Worm (Caenorhabditis elegans) whole organism, late embryonic: ENCODE results near the gene skat-1.
A peak's percentile ranks its signal among the peaks of the same experiment; 100 is the strongest.

Experiments
- F13H6.1 ChIP-seq: sonication (generic microtip); optimal IDR thresholded peaks from 2 replicates; lab custom pipeline; 2016; ENCODE audit warnings: missing genetic modification characterization, missing compliant biosample characterization
- K02D7.2 ChIP-seq: sonication (generic microtip); optimal IDR thresholded peaks from 2 replicates; lab custom pipeline; 2017; ENCODE audit warnings: mild to moderate bottlenecking, missing genetic modification characterization, missing compliant biosample characterization
- T23F11.4 ChIP-seq: fragments of 200-800 bp; sonication (Bioruptor generic); optimal IDR thresholded peaks from 2 replicates; lab custom pipeline; 2018; ENCODE audit warnings: mild to moderate bottlenecking, missing genetic modification characterization, missing compliant biosample characterization
- ahr-1 ChIP-seq: sonication (generic microtip); optimal IDR thresholded peaks from 2 replicates; lab custom pipeline; 2016; ENCODE audit warnings: missing genetic modification characterization, missing compliant biosample characterization
- ama-1 ChIP-seq: fragments of 150-350 bp; optimal IDR thresholded peaks from 2 replicates; lab custom pipeline; 2014
- ceh-18 ChIP-seq: sonication (generic microtip); optimal IDR thresholded peaks from 2 replicates; lab custom pipeline; 2016; ENCODE audit warnings: missing genetic modification characterization, missing compliant biosample characterization
- ceh-2 ChIP-seq: sonication (generic microtip); optimal IDR thresholded peaks from 2 replicates; lab custom pipeline; 2016; ENCODE audit warnings: missing genotype, missing genetic modification characterization, missing compliant biosample characterization
- ceh-22 ChIP-seq: sonication (generic microtip); optimal IDR thresholded peaks from 2 replicates; lab custom pipeline; 2017; ENCODE audit warnings: missing biosample characterization, missing genetic modification characterization
- ceh-24 ChIP-seq: sonication (generic microtip); optimal IDR thresholded peaks from 2 replicates; lab custom pipeline; 2016; ENCODE audit warnings: mild to moderate bottlenecking, missing genetic modification characterization, missing compliant biosample characterization
- ceh-30 ChIP-seq: fragments of 150-350 bp; optimal IDR thresholded peaks from 2 replicates; lab custom pipeline; 2014; ENCODE audit warnings: missing biosample characterization, missing genetic modification characterization
- ceh-34 ChIP-seq: sonication (generic microtip); optimal IDR thresholded peaks from 2 replicates; lab custom pipeline; 2016; ENCODE audit warnings: mild to moderate bottlenecking, missing genetic modification characterization, missing compliant biosample characterization
- ceh-45 ChIP-seq: fragments of 200-800 bp; sonication (Bioruptor generic); IDR thresholded peaks from 2 replicates; pipeline ENCODE4 v1.3.6; 2022; ENCODE audit warnings: missing genetic modification reagents, missing genetic modification characterization, missing compliant biosample characterization
- ceh-48 ChIP-seq: sonication (generic microtip); optimal IDR thresholded peaks from 2 replicates; lab custom pipeline; 2016; ENCODE audit warnings: missing genetic modification characterization, inconsistent platforms, missing compliant biosample characterization
- ceh-6 ChIP-seq: fragments of 200-800 bp; sonication (Bioruptor generic); optimal IDR thresholded peaks from 2 replicates; lab custom pipeline; 2018; ENCODE audit warnings: mild to moderate bottlenecking, missing genetic modification characterization, missing compliant biosample characterization
- ceh-9 ChIP-seq: sonication (generic microtip); optimal IDR thresholded peaks from 2 replicates; lab custom pipeline; 2016; ENCODE audit warnings: mild to moderate bottlenecking, missing genetic modification characterization, inconsistent platforms, missing compliant biosample characterization
- dve-1 ChIP-seq: sonication (generic microtip); optimal IDR thresholded peaks from 2 replicates; lab custom pipeline; 2017; ENCODE audit warnings: antibody characterized with exemption, mild to moderate bottlenecking, missing genetic modification characterization, missing compliant biosample characterization
- elt-2 ChIP-seq: sonication (generic microtip); optimal IDR thresholded peaks from 2 replicates; lab custom pipeline; 2016; ENCODE audit warnings: missing genetic modification reagents, missing genetic modification characterization, missing compliant biosample characterization
- eyg-1 ChIP-seq: sonication (generic microtip); optimal IDR thresholded peaks from 2 replicates; lab custom pipeline; 2016; ENCODE audit warnings: missing genotype, missing genetic modification characterization, missing compliant biosample characterization
- fkh-10 ChIP-seq: fragments of 150-350 bp; optimal IDR thresholded peaks from 2 replicates; lab custom pipeline; 2014; ENCODE audit warnings: missing biosample characterization, missing genetic modification reagents, missing genetic modification characterization
- fkh-6 ChIP-seq: sonication (generic microtip); optimal IDR thresholded peaks from 2 replicates; lab custom pipeline; 2016; ENCODE audit warnings: missing genetic modification characterization, missing compliant biosample characterization
- gmeb-2 ChIP-seq: sonication (generic microtip); optimal IDR thresholded peaks from 2 replicates; lab custom pipeline; 2016; ENCODE audit warnings: missing genetic modification characterization, inconsistent platforms, missing compliant biosample characterization
- hlh-13 ChIP-seq: fragments of 200-800 bp; sonication (Bioruptor generic); optimal IDR thresholded peaks from 2 replicates; lab custom pipeline; 2018; ENCODE audit warnings: mild to moderate bottlenecking, missing genetic modification characterization, missing compliant biosample characterization
- hlh-15 ChIP-seq: sonication (generic microtip); optimal IDR thresholded peaks from 2 replicates; lab custom pipeline; 2016; ENCODE audit warnings: missing genetic modification characterization, missing compliant biosample characterization
- hlh-6 ChIP-seq: sonication (generic microtip); optimal IDR thresholded peaks from 2 replicates; lab custom pipeline; 2016; ENCODE audit warnings: missing genotype, missing genetic modification characterization, missing compliant biosample characterization
- hlh-8 ChIP-seq: sonication (generic microtip); optimal IDR thresholded peaks from 2 replicates; lab custom pipeline; 2016; ENCODE audit warnings: missing genotype, missing genetic modification characterization, missing compliant biosample characterization
- lim-6 ChIP-seq: sonication (generic microtip); optimal IDR thresholded peaks from 2 replicates; lab custom pipeline; 2016; ENCODE audit warnings: missing genetic modification characterization, missing compliant biosample characterization
- mec-3 ChIP-seq: sonication (generic microtip); optimal IDR thresholded peaks from 2 replicates; lab custom pipeline; 2016; ENCODE audit warnings: borderline replicate concordance, missing genetic modification characterization, missing compliant biosample characterization
- nfya-1 ChIP-seq: sonication (generic microtip); optimal IDR thresholded peaks from 2 replicates; lab custom pipeline; 2017; ENCODE audit warnings: missing genetic modification characterization, mild to moderate bottlenecking, missing compliant biosample characterization, antibody characterized with exemption, moderate library complexity
- nhr-11 ChIP-seq: fragments of 150-350 bp; optimal IDR thresholded peaks from 2 replicates; lab custom pipeline; 2014; ENCODE audit warnings: missing biosample characterization, missing genetic modification characterization
- nhr-232 ChIP-seq: sonication (generic microtip); optimal IDR thresholded peaks from 2 replicates; lab custom pipeline; 2016; ENCODE audit warnings: missing genetic modification characterization, missing compliant biosample characterization
- npax-4 ChIP-seq: sonication (generic microtip); optimal IDR thresholded peaks from 2 replicates; lab custom pipeline; 2016; ENCODE audit warnings: missing genetic modification characterization, missing compliant biosample characterization
- pag-3 ChIP-seq: sonication (generic microtip); optimal IDR thresholded peaks from 2 replicates; lab custom pipeline; 2016; ENCODE audit warnings: missing compliant biosample characterization, missing genetic modification characterization, borderline replicate concordance
- pat-9 ChIP-seq: fragments of 200-800 bp; sonication (Bioruptor generic); optimal IDR thresholded peaks from 2 replicates; lab custom pipeline; 2018; ENCODE audit warnings: mild to moderate bottlenecking, missing genetic modification characterization, moderate library complexity, missing compliant biosample characterization
- pax-1 ChIP-seq: fragments of 150-350 bp; optimal IDR thresholded peaks from 2 replicates; lab custom pipeline; 2014; ENCODE audit warnings: missing biosample characterization, missing genetic modification characterization
- pha-4 ChIP-seq: fragments of 150-350 bp; optimal IDR thresholded peaks from 2 replicates; lab custom pipeline; 2018; ENCODE audit warnings: missing biosample characterization, missing genetic modification reagents, missing genetic modification characterization
- pros-1 ChIP-seq: fragments of 150-350 bp; optimal IDR thresholded peaks from 2 replicates; lab custom pipeline; 2014; ENCODE audit warnings: missing biosample characterization, missing genetic modification reagents, missing genetic modification characterization
- rnt-1 ChIP-seq: sonication (generic microtip); optimal IDR thresholded peaks from 2 replicates; lab custom pipeline; 2016; ENCODE audit warnings: missing genetic modification characterization, missing compliant biosample characterization
- sox-2 ChIP-seq: fragments of 200-800 bp; sonication (Bioruptor generic); IDR thresholded peaks from 2 replicates; pipeline ENCODE4 v1.3.6; 2022; ENCODE audit warnings: missing genetic modification reagents, missing genetic modification characterization, missing compliant biosample characterization
- sox-4 ChIP-seq: sonication (generic microtip); optimal IDR thresholded peaks from 2 replicates; lab custom pipeline; 2017; ENCODE audit warnings: mild to moderate bottlenecking, missing genetic modification characterization, inconsistent platforms, missing compliant biosample characterization
- syd-9 ChIP-seq: sonication (generic microtip); optimal IDR thresholded peaks from 2 replicates; lab custom pipeline; 2016; ENCODE audit warnings: mild to moderate bottlenecking, missing genetic modification characterization, moderate library complexity, missing compliant biosample characterization
- tbx-2 ChIP-seq: sonication (generic microtip); optimal IDR thresholded peaks from 2 replicates; lab custom pipeline; 2016; ENCODE audit warnings: missing genetic modification characterization, missing compliant biosample characterization
- tbx-7 ChIP-seq: sonication (generic microtip); optimal IDR thresholded peaks from 2 replicates; lab custom pipeline; 2016; ENCODE audit warnings: missing genotype, missing genetic modification characterization, missing compliant biosample characterization
- ttx-3 ChIP-seq: sonication (generic microtip); optimal IDR thresholded peaks from 2 replicates; lab custom pipeline; 2016; ENCODE audit warnings: missing genetic modification reagents, missing genetic modification characterization, missing compliant biosample characterization
- unc-42 ChIP-seq: sonication (generic microtip); optimal IDR thresholded peaks from 2 replicates; lab custom pipeline; 2016; ENCODE audit warnings: missing genotype, missing genetic modification characterization, missing compliant biosample characterization
- unc-55 ChIP-seq: sonication (generic microtip); optimal IDR thresholded peaks from 2 replicates; lab custom pipeline; 2017; ENCODE audit warnings: missing biosample characterization, missing genetic modification reagents, missing genetic modification characterization
- ztf-16 ChIP-seq: sonication (generic microtip); optimal IDR thresholded peaks from 2 replicates; lab custom pipeline; 2017; ENCODE audit warnings: missing genetic modification characterization, missing compliant biosample characterization

Gene skat-1

DNA sequence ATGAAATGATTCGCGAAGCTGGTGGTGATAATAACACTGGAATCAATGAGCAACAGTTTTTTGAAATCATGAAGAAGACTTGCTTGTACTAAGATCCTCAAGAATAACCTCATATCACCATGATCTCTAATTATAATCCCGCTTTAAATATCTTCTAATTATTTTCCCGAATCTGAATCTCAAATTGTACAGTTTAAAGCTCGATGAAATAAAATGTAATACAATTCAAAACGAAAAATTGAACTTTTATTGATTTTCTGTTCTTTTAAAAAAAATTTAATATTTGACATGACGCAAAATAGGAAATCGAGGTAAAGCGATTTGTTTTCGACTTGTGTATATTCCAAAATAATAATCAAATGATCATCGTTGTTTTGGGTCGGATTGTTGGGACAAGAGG lies 21.8 kb downstream of the skat-1 start:
- TF ChIP-seq nhr-232 (tag; lab: Kevin White, UChicago): no peak
- TF ChIP-seq elt-2: no peak
- no peak for TF ChIP-seq sox-4 (tag; lab: Kevin White, UChicago)
- TF ChIP-seq sox-2: no peak
- no peak for TF ChIP-seq ceh-6 (GFP tag; lab: Kevin White, UChicago)
- TF ChIP-seq ceh-45 (GFP tag; lab: Robert Waterston, UW): no peak
- TF ChIP-seq tbx-2: no peak
- TF ChIP-seq hlh-15 (tag; lab: Kevin White, UChicago): no peak
- TF ChIP-seq, all 69 proteins: peak for 0

DNA sequence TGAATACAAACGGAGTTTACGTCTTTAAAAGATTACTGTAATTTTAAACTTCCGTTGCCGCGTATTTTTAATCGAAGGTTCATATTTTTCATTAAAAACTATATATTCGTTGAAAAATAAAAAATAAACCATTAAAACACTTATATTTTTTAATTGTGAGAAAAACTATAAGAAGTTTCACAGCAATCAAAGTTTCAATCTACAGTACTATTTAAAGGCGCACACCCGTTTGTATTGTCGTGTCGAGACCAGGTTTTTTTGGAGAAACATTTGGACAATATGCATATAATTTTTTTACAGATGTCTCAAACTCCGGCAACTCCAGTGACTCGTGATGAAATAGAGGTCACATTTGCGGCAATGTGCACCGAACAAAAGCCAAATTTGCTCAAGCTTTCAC lies 22.8 kb downstream of the skat-1 start, which contains the start of gene R08D7.5:
R08D7.5 (plus strand) TSS at position 301 of the 400 bp plus-strand sequence.
- no peak for TF ChIP-seq pag-3 (tag; lab: Kevin White, UChicago)

- TF ChIP-seq ttx-3 (no peak), npax-4 (tag; lab: Kevin White, UChicago) (no peak), nhr-232 (tag; lab: Kevin White, UChicago) (no peak), ceh-30 (tag; lab: Kevin White, UChicago) (no peak), ceh-18 (no peak)
Measured at ce11 chrIII:8973163-8973562, 23.4 kb downstream of the skat-1 start.

DNA sequence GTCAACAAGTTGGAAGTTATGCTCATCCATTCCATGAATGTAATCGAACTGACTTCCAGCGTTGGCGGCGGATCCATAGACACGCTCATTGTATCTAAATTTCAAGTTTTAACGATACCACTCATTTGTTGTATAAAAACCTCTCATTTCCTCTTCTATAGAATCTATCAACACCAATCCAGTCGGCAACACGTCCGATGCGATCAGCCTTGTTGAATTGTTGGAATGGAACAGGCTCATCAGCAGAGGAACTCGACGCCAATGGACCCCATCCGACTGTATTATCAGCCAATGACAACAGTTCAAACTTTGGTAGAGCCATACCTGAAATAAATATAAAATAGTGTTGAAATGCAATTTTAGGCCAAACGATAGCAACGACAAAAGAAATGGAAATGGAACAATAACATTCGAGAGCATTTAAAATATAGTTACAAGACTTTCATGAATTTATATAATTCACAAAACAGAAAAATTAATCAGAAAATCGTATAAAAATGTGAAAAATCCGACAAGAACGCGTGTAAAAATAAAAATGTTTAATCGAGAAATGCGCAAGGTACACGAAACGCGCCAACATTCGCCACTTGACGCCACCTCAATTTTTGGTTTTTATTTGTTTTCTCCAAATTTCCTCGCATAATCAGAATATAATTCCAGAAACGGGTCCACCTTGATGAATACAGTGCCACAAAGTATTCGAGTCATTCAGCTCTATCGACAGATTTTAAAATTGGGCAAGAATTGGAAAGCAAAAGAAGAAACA lies 25.1 kb downstream of the skat-1 start, which contains the start of the genes eif-3.D and R08D7.4:
eif-3.D (minus strand) TSS at position 324 of the 766 bp plus-strand sequence.
R08D7.4 (plus strand) TSS at position 638 of the 766 bp plus-strand sequence.
- no peak for TF ChIP-seq ceh-22 (tag; lab: Kevin White, UChicago)
- TF ChIP-seq gmeb-2 (tag; lab: Kevin White, UChicago): peak; percentile 42
- TF ChIP-seq fkh-10 (GFP tag; lab: Kevin White, UChicago): no peak
- TF ChIP-seq dve-1 (tag; lab: Kevin White, UChicago): no peak
- TF ChIP-seq mec-3: no peak
- TF ChIP-seq lim-6 (tag; lab: Kevin White, UChicago): no peak
- TF ChIP-seq ceh-24: no peak
- TF ChIP-seq pros-1 (tag; lab: Kevin White, UChicago): no peak
- TF ChIP-seq ama-1: no peak
- TF ChIP-seq pax-1 (tag; lab: Kevin White, UChicago): no peak
- TF ChIP-seq unc-55 (GFP tag; lab: Kevin White, UChicago): no peak
- TF ChIP-seq pha-4 (tag; lab: Kevin White, UChicago): no peak
- TF ChIP-seq rnt-1: no peak
- TF ChIP-seq nfya-1 (tag; lab: Kevin White, UChicago): peak; percentile 58
- TF ChIP-seq hlh-8: no peak
- no peak for TF ChIP-seq nhr-11
- peak; percentile 26 for TF ChIP-seq pat-9 (tag; lab: Kevin White, UChicago)
- TF ChIP-seq tbx-2: peak; percentile 54
- no peak for TF ChIP-seq ceh-9 (tag; lab: Kevin White, UChicago)
- TF ChIP-seq sox-4 (tag; lab: Kevin White, UChicago): peak; percentile 31
- TF ChIP-seq syd-9 (tag; lab: Kevin White, UChicago): peak; percentile 61
- no peak for TF ChIP-seq fkh-6 (tag; lab: Kevin White, UChicago)
- no peak for TF ChIP-seq ahr-1 (tag; lab: Kevin White, UChicago)
- TF ChIP-seq F13H6.1 (tag; lab: Kevin White, UChicago): peak; percentile 35
- peak; percentile 20 for TF ChIP-seq tbx-7 (tag; lab: Kevin White, UChicago)
- TF ChIP-seq ceh-18: peak; percentile 19
- TF ChIP-seq eyg-1 (tag; lab: Kevin White, UChicago): no peak
- TF ChIP-seq hlh-6 (tag; lab: Kevin White, UChicago): no peak
- no peak for TF ChIP-seq hlh-13 (GFP tag; lab: Kevin White, UChicago)
- peak; percentile 36 for TF ChIP-seq ceh-2
- no peak for TF ChIP-seq elt-2
- no peak for TF ChIP-seq sox-2
- TF ChIP-seq T23F11.4: no peak
- TF ChIP-seq unc-42 (tag; lab: Kevin White, UChicago): peak; percentile 35
- TF ChIP-seq ceh-34 (tag; lab: Kevin White, UChicago): peak; percentile 45
- TF ChIP-seq ceh-48: no peak
- no peak for TF ChIP-seq ztf-16 (tag; lab: Kevin White, UChicago)
- TF ChIP-seq K02D7.2 (tag; lab: Kevin White, UChicago): no peak
- no peak for TF ChIP-seq ceh-6 (GFP tag; lab: Kevin White, UChicago)
